Worm (Caenorhabditis elegans): Measurements from ENCODE around the gene scb-1.

DNA sequence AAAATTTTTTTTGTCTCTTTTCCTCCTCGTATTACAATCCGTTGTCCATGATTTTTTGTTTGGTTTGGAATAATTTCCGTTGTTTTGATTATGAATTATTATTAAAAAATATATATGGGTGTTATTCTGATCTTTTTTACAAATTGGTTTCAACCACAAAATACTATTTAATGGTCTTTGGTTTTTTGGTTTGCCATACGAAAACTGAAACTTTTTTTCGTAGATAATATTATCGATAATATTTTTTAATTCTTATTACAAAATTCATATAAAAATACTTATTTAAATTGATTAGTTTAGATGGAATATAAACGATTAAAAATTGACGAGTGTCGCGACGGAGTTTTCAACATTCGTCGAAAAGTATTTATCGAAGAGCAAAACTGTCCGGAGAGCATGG, 7.7 kb upstream of the scb-1 start, which contains the start of gene jmjd-5:
- TF ChIP-seq snpc-3.4 (tag; optimal IDR thresholded peaks at IDR 0.05), result no peak
- TF ChIP-seq tbx-9 (tag; optimal IDR thresholded peaks at IDR 0.05; ENCODE audit: borderline replicate concordance), result no peak
- no peak for TF ChIP-seq egrh-3 (GFP tag; IDR thresholded peaks at IDR 0.05)
- no peak for TF ChIP-seq unc-130 (GFP tag; optimal IDR thresholded peaks at IDR 0.05)
- TF ChIP-seq aptf-3 (GFP tag; IDR thresholded peaks at IDR 0.05), result no peak
- TF ChIP-seq lsy-27 (tag; optimal IDR thresholded peaks at IDR 0.05; ENCODE audit: borderline replicate concordance, insufficient read depth), result no peak

Measured in whole organism, young adult.